ENCODE assay signal across 2 fruit fly cellular contexts in the genomic region with DNA sequence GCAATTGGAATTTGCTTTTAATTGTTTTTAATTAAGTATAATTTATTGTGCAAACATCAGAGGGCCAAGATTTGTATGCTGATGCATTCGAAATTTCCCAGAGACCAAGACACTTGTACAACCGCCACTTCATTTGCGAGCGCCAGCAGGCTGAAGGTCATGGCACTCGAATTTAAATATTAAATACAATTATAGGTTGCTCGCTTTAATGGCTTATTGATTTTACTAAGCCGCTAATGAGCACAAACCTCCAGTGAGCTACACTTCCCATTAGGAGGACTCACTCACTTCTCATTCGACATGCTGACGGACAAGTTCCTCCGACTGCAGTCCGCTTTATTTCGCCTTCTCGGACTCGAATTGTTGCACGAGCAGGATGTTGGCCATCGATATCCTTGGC.
TF ChIP-seq lines count a peak whose summit lies in the region.

A gene (plus strand): TSS at position 301 of the 400 bp plus-strand sequence.

- no peak for TF ChIP-seq CTCF in whole organism, embryonic (GFP tag; optimal IDR thresholded peaks at IDR 0.05; lab: Kevin White, UChicago)

TF ChIP-seq in whole organism, embryonic, 481 proteins besides CTCF, POLR2A, EP300 and RAD21:
- no peak for TF ChIP-seq tin (GFP tag; optimal IDR thresholded peaks at IDR 0.05; lab: Kevin White, UChicago)
- peak; percentile 41 for TF ChIP-seq sens (GFP tag; lab: Kevin White, UChicago)
- TF ChIP-seq CG8765 (GFP tag; IDR thresholded peaks at IDR 0.05; lab: Robert Waterston, UW) = no peak

TF ChIP-seq in whole organism, prepupa, 60 proteins besides CTCF, POLR2A, EP300 and RAD21:
- no peak for TF ChIP-seq CG9139 (GFP tag; optimal IDR thresholded peaks at IDR 0.05; lab: Kevin White, UChicago)
- TF ChIP-seq CG6792 (GFP tag; optimal IDR thresholded peaks at IDR 0.05; lab: Kevin White, UChicago) = no peak
- peak; percentile 26 for TF ChIP-seq svp (GFP tag; lab: Kevin White, UChicago)
